Worm (Caenorhabditis elegans) whole organism, L4 larva: Measurements from ENCODE around the gene dyf-11.
A peak's percentile ranks its signal among the peaks of the same experiment; 100 is the strongest.

Source experiments
- F37D6.2 ChIP-seq: sonication (generic microtip); optimal IDR thresholded peaks from 2 replicates; lab custom pipeline; 2016; ENCODE audit warnings: mild to moderate bottlenecking, missing genetic modification characterization, missing compliant biosample characterization
- F49E8.2 ChIP-seq: sonication (generic microtip); optimal IDR thresholded peaks from 2 replicates; lab custom pipeline; 2016; ENCODE audit warnings: missing compliant biosample characterization, mild to moderate bottlenecking, missing genetic modification characterization, borderline replicate concordance
- R02D3.7 ChIP-seq: fragments of 150-350 bp; sonication (generic microtip); optimal IDR thresholded peaks from 3 replicates; lab custom pipeline; 2014; ENCODE audit warnings: missing biosample characterization, missing genetic modification characterization
- Y105C5A.15 ChIP-seq: fragments of 200-800 bp; sonication (Bioruptor generic); IDR thresholded peaks from 2 replicates; pipeline ENCODE4 v1.3.6; 2022; ENCODE audit warnings: missing genetic modification characterization, missing compliant biosample characterization
- Y75B8A.6 ChIP-seq: fragments of 200-800 bp; sonication (Bioruptor generic); IDR thresholded peaks from 2 replicates; pipeline ENCODE4 v1.3.6; 2022; ENCODE audit warnings: missing genetic modification reagents, missing genetic modification characterization, missing compliant biosample characterization
- ZK546.5 ChIP-seq, 2 experiments: sonication (generic microtip); optimal IDR thresholded peaks; 2 replicates each; lab custom pipeline; 2017; ENCODE audit warnings: missing biosample characterization in 2 of 2, missing genetic modification characterization in 2 of 2
- aha-1 ChIP-seq: fragments of 150-350 bp; peaks from one replicate; lab custom pipeline; 2014; ENCODE audit warnings: missing biosample characterization, missing genetic modification characterization
- ceh-20 ChIP-seq: fragments of 200-800 bp; sonication (Bioruptor generic); IDR thresholded peaks from 2 replicates; pipeline ENCODE4 v1.3.6; 2022; ENCODE audit warnings: missing genetic modification reagents, missing genetic modification characterization, missing compliant biosample characterization
- ctbp-1 ChIP-seq: fragments of 200-800 bp; sonication (Bioruptor generic); IDR thresholded peaks from 2 replicates; pipeline ENCODE4 v1.3.6; 2022; ENCODE audit warnings: missing genetic modification reagents, missing genetic modification characterization, missing compliant biosample characterization
- daf-12 ChIP-seq: fragments of 150-350 bp; optimal IDR thresholded peaks from 2 replicates; lab custom pipeline; 2014; ENCODE audit warnings: missing biosample characterization, missing genetic modification reagents, missing genetic modification characterization
- daf-16 ChIP-seq, 3 experiments: sonication (generic microtip); optimal IDR thresholded peaks; 2 replicates each; lab custom pipeline; 2016 to 2017; ENCODE audit warnings: missing genetic modification characterization in 3 of 3, missing genetic modification reagents in 3 of 3, mild to moderate bottlenecking in 2 of 3, missing compliant biosample characterization in 2 of 3, missing biosample characterization in 1 of 3, moderate library complexity in 1 of 3
- daf-8 ChIP-seq: fragments of 200-800 bp; sonication (Bioruptor generic); IDR thresholded peaks from 2 replicates; pipeline ENCODE4 v1.3.6; 2022; ENCODE audit warnings: missing genetic modification characterization, missing compliant biosample characterization
- duxl-1 ChIP-seq: sonication (generic microtip); optimal IDR thresholded peaks from 2 replicates; lab custom pipeline; 2016; ENCODE audit warnings: mild to moderate bottlenecking, missing genetic modification characterization, moderate library complexity, missing compliant biosample characterization; ENCODE audit not compliant: poor library complexity
- hif-1 ChIP-seq, 2 experiments: sonication (generic microtip); optimal IDR thresholded peaks; 2 replicates each; lab custom pipeline; 2016 to 2017; ENCODE audit warnings: missing compliant biosample characterization in 2 of 2, missing genetic modification characterization in 2 of 2, missing genetic modification reagents in 2 of 2, missing genotype in 2 of 2, mild to moderate bottlenecking in 1 of 2
- hlh-11 ChIP-seq: fragments of 200-800 bp; sonication (Bioruptor generic); optimal IDR thresholded peaks from 2 replicates; lab custom pipeline; 2018; ENCODE audit warnings: mild to moderate bottlenecking, missing genetic modification characterization, missing compliant biosample characterization
- hmg-1.1 ChIP-seq: fragments of 200-800 bp; sonication (Bioruptor generic); IDR thresholded peaks from 2 replicates; pipeline ENCODE4 v1.3.6; 2022; ENCODE audit warnings: missing genetic modification reagents, missing genetic modification characterization, missing compliant biosample characterization
- jun-1 ChIP-seq: fragments of 150-350 bp; optimal IDR thresholded peaks from 2 replicates; lab custom pipeline; 2014; ENCODE audit warnings: missing biosample characterization, missing genetic modification reagents, missing genetic modification characterization
- lim-7 ChIP-seq: fragments of 200-800 bp; sonication (Bioruptor generic); IDR thresholded peaks from 2 replicates; pipeline ENCODE4 v1.3.6; 2022; ENCODE audit warnings: missing genetic modification characterization, missing compliant biosample characterization
- lin-1 ChIP-seq: fragments of 200-800 bp; sonication (Bioruptor generic); IDR thresholded peaks from 2 replicates; pipeline ENCODE4 v1.3.6; 2022; ENCODE audit warnings: missing genetic modification reagents, missing genetic modification characterization, missing compliant biosample characterization
- lin-13 ChIP-seq: fragments of 150-350 bp; optimal IDR thresholded peaks from 2 replicates; lab custom pipeline; 2014; ENCODE audit warnings: missing biosample characterization, missing genetic modification reagents, missing genetic modification characterization
- lin-29 ChIP-seq: fragments of 200-800 bp; sonication (Bioruptor generic); IDR thresholded peaks from 2 replicates; pipeline ENCODE4 v1.3.6; 2022; ENCODE audit warnings: missing genetic modification reagents, missing genetic modification characterization, missing compliant biosample characterization
- lsy-2 ChIP-seq, 2 experiments: fragments of 150-350 bp in 1 of 2; sonication (generic microtip) in 1 of 2; optimal IDR thresholded peaks; 2 replicates each; lab custom pipeline; 2014 to 2017; ENCODE audit warnings: missing biosample characterization in 2 of 2, missing genetic modification characterization in 2 of 2
- madf-5 ChIP-seq, 2 experiments: fragments of 200-800 bp; sonication (Bioruptor generic); IDR thresholded peaks; 2 replicates each; pipeline ENCODE4 v1.3.6; 2022; ENCODE audit warnings: missing compliant biosample characterization in 2 of 2, missing genetic modification characterization in 2 of 2
- mdl-1 ChIP-seq, 2 experiments: fragments of 150-350 bp in 1 of 2; sonication (generic microtip) in 1 of 2; optimal IDR thresholded peaks; 2 replicates each; lab custom pipeline; 2014 to 2017; ENCODE audit warnings: missing biosample characterization in 2 of 2, missing genetic modification characterization in 2 of 2
- mep-1 ChIP-seq: fragments of 150-350 bp; sonication (generic microtip); optimal IDR thresholded peaks from 3 replicates; lab custom pipeline; 2014; ENCODE audit warnings: missing biosample characterization, missing genetic modification characterization
- nhr-111 ChIP-seq: fragments of 200-800 bp; sonication (Bioruptor generic); optimal IDR thresholded peaks from 2 replicates; lab custom pipeline; 2018; ENCODE audit warnings: mild to moderate bottlenecking, missing genetic modification characterization, missing compliant biosample characterization
- nhr-28 ChIP-seq: fragments of 150-350 bp; optimal IDR thresholded peaks from 2 replicates; lab custom pipeline; 2014; ENCODE audit warnings: missing biosample characterization, missing genetic modification characterization
- nhr-6 ChIP-seq: fragments of 150-350 bp; optimal IDR thresholded peaks from 2 replicates; lab custom pipeline; 2014; ENCODE audit warnings: missing biosample characterization, missing genetic modification characterization
- nhr-76 ChIP-seq: fragments of 150-350 bp; optimal IDR thresholded peaks from 2 replicates; lab custom pipeline; 2014; ENCODE audit warnings: missing biosample characterization, missing genetic modification characterization
- nhr-77 ChIP-seq: fragments of 150-350 bp; optimal IDR thresholded peaks from 2 replicates; lab custom pipeline; 2014; ENCODE audit warnings: missing biosample characterization, missing genetic modification characterization
- php-3 ChIP-seq: fragments of 200-800 bp; sonication (Bioruptor generic); IDR thresholded peaks from 2 replicates; pipeline ENCODE4 v1.3.6; 2022; ENCODE audit warnings: missing genetic modification reagents, missing genetic modification characterization, missing compliant biosample characterization
- pqm-1 ChIP-seq: sonication (generic microtip); optimal IDR thresholded peaks from 2 replicates; lab custom pipeline; 2017; ENCODE audit warnings: missing biosample characterization, missing genetic modification characterization
- rbr-2 ChIP-seq: sonication (generic microtip); optimal IDR thresholded peaks from 2 replicates; lab custom pipeline; 2016; ENCODE audit warnings: missing genotype, missing genetic modification characterization, missing compliant biosample characterization
- snpc-4 ChIP-seq: fragments of 150-350 bp; optimal IDR thresholded peaks from 2 replicates; lab custom pipeline; 2014; ENCODE audit warnings: missing biosample characterization, missing genetic modification characterization
- spr-1 ChIP-seq: sonication (generic microtip); optimal IDR thresholded peaks from 2 replicates; lab custom pipeline; 2016; ENCODE audit warnings: mild to moderate bottlenecking, missing genetic modification characterization, missing compliant biosample characterization
- unc-130 ChIP-seq: sonication (generic microtip); optimal IDR thresholded peaks from 2 replicates; lab custom pipeline; 2016; ENCODE audit warnings: missing genetic modification reagents, missing genetic modification characterization, missing compliant biosample characterization
- unc-39 ChIP-seq: sonication (generic microtip); optimal IDR thresholded peaks from 2 replicates; lab custom pipeline; 2017; ENCODE audit warnings: missing biosample characterization, missing genetic modification characterization
- unc-62 ChIP-seq, 3 experiments: fragments of 150-350 bp in 1 of 3; sonication (generic microtip); optimal IDR thresholded peaks in 2 of 3; peaks in 1 of 3; 1 replicate in 1 of 3; 2 replicates in 2 of 3; lab custom pipeline; 2014 to 2017; ENCODE audit warnings: missing biosample characterization in 3 of 3, missing genetic modification characterization in 3 of 3, missing genetic modification reagents in 3 of 3, missing genotype in 1 of 3
- vab-7 ChIP-seq: fragments of 200-800 bp; sonication (Bioruptor generic); IDR thresholded peaks from 2 replicates; pipeline ENCODE4 v1.3.6; 2022; ENCODE audit warnings: missing genetic modification reagents, missing genetic modification characterization, missing compliant biosample characterization
- ztf-7 ChIP-seq: fragments of 150-350 bp; optimal IDR thresholded peaks from 2 replicates; lab custom pipeline; 2014; ENCODE audit warnings: missing biosample characterization, missing genetic modification characterization

Gene dyf-11

DNA sequence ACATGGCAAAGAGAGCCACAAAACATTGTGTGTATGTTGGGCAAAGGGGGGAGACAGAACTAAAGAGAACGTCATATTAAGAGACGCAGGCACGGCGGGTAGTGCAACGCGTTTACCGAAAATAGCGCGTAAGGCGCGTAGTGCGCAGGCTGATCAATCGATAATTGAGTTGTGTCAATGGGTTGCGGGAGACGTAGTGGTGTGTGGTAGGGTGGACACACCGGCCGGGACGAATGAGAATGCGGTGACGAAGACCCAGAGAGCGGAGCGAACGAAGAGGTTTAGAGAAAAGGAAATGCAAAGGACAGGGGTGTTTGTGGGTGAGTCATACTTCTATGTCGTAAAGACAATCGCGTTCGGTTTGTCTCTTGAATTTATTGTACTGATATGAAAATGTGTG lies 35.8 kb upstream of the dyf-11 start (continued):
- peak; percentile 75 for TF ChIP-seq mep-1 (tag; lab: Kevin White, UChicago)
- no peak for TF ChIP-seq daf-8 (GFP tag; lab: Robert Waterston, UW)

DNA sequence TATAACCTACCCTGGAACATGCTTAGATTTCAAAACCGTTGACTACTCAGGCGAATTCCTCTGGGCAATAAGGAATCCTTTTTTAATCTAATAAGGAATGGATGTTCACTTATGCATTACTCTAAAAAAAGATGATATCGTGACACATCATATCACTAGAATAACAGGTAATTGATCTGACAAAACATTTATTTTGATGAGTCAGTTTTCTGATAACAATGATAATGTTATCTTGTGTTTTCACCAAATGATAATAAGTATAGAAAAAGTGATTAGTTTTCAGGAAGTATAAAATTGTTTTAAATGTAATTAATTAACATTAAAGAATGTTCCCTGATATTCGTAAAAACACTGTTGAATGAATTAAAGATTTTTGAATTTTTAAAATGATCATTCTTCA lies 34.5 kb upstream of the dyf-11 start:
- no peak for TF ChIP-seq vab-7 (GFP tag; lab: Robert Waterston, UW)

DNA sequence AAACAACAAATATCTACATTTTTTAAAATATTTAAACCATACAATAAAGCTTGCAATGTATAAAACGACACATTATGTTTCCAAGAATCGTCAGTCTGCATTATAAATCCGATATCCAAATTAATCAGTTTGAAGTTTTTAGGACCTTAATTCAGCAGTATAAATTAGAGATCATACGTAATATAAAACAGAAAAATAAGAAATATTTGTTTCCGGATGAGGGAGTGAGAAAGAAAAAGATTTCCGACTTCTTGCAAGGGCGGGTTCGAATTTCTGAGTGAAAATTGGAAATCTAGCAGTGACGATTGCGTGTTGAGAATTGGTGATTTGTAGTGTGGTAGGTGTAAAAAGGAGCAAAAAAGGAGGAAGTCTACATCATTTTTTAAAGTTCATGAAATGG lies 28.0 kb upstream of the dyf-11 start, which contains the start of gene npr-19:
npr-19 (minus strand) TSS at position 101 of the 400 bp plus-strand sequence.
- TF ChIP-seq ctbp-1 (GFP tag; lab: Robert Waterston, UW): no peak
- TF ChIP-seq R02D3.7: no peak
- TF ChIP-seq php-3 (GFP tag; lab: Robert Waterston, UW): no peak
- TF ChIP-seq ceh-20: no peak
- TF ChIP-seq lim-7: no peak
- no peak for TF ChIP-seq rbr-2
- TF ChIP-seq hmg-1.1 (GFP tag; lab: Robert Waterston, UW): no peak
- TF ChIP-seq nhr-111 (GFP tag; lab: Kevin White, UChicago): no peak
- no peak for TF ChIP-seq Y105C5A.15 (GFP tag; lab: Robert Waterston, UW)
- no peak for TF ChIP-seq Y75B8A.6
- no peak for TF ChIP-seq F49E8.2 (tag; lab: Kevin White, UChicago)
- TF ChIP-seq hif-1 (tag; optimal IDR thresholded peaks at IDR 0.05; lab: Kevin White, UChicago): no peak
- no peak for TF ChIP-seq lin-13
- TF ChIP-seq lin-1 (GFP tag; lab: Robert Waterston, UW): no peak
- TF ChIP-seq nhr-28 (tag; lab: Kevin White, UChicago): no peak
- no peak for TF ChIP-seq F37D6.2 (tag; lab: Kevin White, UChicago)

DNA sequence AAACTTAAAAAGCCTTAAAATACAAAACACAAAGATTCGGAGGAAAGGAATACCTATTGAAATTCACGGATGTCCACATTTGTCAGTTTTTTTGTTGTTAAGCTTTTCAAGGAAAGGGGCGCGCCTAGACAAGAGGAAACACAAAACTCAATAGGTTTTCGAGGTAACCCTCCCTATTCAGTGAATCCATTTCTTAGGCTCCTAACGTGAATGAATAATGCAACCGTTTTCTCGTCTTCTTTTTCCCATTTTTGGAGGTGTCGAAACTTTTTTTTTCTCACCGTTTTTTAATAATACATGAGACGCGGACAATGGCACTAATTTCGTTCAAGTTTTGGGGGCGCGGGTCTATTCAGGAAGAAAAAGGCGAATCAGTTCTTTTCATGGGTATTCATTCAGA lies 26.6 kb upstream of the dyf-11 start:
- TF ChIP-seq jun-1 (tag; lab: Kevin White, UChicago): no peak
- no peak for TF ChIP-seq madf-5 (GFP tag; IDR thresholded peaks at IDR 0.05; lab: Robert Waterston, UW)
- TF ChIP-seq, all 104 proteins: peak for 0

DNA sequence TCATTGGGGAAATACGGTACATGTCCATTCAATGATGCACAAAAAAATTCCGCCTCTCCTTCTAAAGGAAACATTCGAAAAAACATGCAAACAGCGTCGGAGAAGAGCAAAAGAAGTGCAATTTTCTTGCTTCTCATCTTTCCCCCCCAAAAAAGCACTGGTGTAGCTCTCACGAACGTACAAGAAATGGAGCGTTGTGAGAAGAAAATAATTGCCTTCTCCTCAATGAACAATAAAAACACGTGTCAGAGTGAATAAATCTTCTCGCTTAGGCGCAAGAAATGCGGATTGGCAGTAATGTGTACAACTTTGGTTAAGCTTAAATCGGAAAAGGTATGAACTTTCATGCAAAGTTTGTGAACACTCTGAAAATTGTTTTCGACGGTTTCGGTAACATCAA lies 15.2 kb upstream of the dyf-11 start:
- TF ChIP-seq ztf-7 (no peak), aha-1 (peak; percentile 88), unc-62 (GFP tag; optimal IDR thresholded peaks at IDR 0.05 in 1 of 2; lab: Kevin White, UChicago) (peak in 1 of 2 experiments; percentile 57), unc-62 (tag; optimal IDR thresholded peaks at IDR 0.05; lab: Kevin White, UChicago) (no peak), F49E8.2 (tag; lab: Kevin White, UChicago) (no peak)

DNA sequence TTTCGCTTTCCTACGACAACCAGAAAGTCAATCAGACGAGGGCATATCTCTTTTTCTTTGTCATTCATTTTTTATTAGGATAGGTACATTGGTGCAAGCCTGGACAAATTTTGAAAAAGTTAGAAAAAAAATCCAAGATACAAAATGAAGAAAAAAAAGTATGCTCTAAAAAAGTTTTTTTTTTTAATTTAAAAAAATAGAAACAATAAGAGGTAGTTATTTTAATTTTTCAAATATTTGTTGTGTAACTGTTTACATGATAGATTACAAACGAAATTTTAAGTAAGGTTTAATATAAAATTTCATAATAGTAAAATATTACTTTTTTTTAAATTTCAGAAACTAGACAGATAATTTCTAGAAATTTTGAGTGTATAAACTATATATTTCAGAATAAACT lies 3.9 kb upstream of the dyf-11 start, which contains the start of gene aex-3:
aex-3 (minus strand) TSS at position 101 of the 400 bp plus-strand sequence.
- TF ChIP-seq spr-1 (tag; lab: Kevin White, UChicago): no peak

DNA sequence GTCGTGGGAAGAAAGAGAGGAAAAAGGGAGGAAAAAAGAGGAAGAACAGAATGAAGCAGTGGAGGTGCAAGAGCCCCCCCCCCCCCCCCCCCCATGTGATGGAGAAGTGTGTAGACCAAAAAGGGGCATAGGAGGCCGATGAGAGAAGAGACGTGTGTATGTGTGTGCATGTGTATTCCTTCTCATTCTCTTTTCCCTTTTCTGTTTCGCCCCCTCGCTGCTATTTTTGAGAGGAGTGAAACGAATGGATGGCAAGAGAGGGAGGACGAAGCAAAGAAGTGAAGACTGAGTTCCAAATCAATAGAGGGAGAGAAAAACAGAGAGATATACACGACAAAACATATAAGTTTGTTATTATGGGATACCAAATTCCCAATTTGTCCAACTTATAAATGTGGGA lies 3.0 kb upstream of the dyf-11 start:
- TF ChIP-seq snpc-4 (tag; lab: Kevin White, UChicago): no peak
- TF ChIP-seq unc-62 (GFP tag; optimal IDR thresholded peaks at IDR 0.05 in 1 of 2; lab: Kevin White, UChicago): no peak
- no peak for TF ChIP-seq unc-62 (tag; optimal IDR thresholded peaks at IDR 0.05; lab: Kevin White, UChicago)
- no peak for TF ChIP-seq unc-130 (GFP tag; lab: Kevin White, UChicago)
- TF ChIP-seq lsy-2 (tag; optimal IDR thresholded peaks at IDR 0.05; lab: Kevin White, UChicago): peak in 1 of 2 experiments; percentile 50
- peak; percentile 12 for TF ChIP-seq nhr-6 (tag; lab: Kevin White, UChicago)
- TF ChIP-seq nhr-76 (tag; lab: Kevin White, UChicago): no peak
- no peak for TF ChIP-seq nhr-77 (tag; lab: Kevin White, UChicago)
- TF ChIP-seq lin-29 (GFP tag; lab: Robert Waterston, UW): no peak
- peak; percentile 10 for TF ChIP-seq rbr-2
- TF ChIP-seq hlh-11: peak; percentile 32
- TF ChIP-seq pqm-1 (tag; lab: Kevin White, UChicago): no peak
- TF ChIP-seq duxl-1 (tag; lab: Kevin White, UChicago): no peak
- no peak for TF ChIP-seq ZK546.5 (tag; optimal IDR thresholded peaks at IDR 0.05; lab: Kevin White, UChicago)
- TF ChIP-seq daf-16 (GFP tag; optimal IDR thresholded peaks at IDR 0.05; lab: Kevin White, UChicago): no peak
- TF ChIP-seq daf-16 (tag; optimal IDR thresholded peaks at IDR 0.05; lab: Kevin White, UChicago): no peak
- TF ChIP-seq mdl-1 (tag; optimal IDR thresholded peaks at IDR 0.05; lab: Kevin White, UChicago): peak in 1 of 2 experiments; percentile 44
- no peak for TF ChIP-seq ztf-7
- TF ChIP-seq daf-12: no peak
- no peak for TF ChIP-seq unc-39
- TF ChIP-seq vab-7 (GFP tag; lab: Robert Waterston, UW): no peak
- no peak for TF ChIP-seq lin-1 (GFP tag; lab: Robert Waterston, UW)
